Worm (Caenorhabditis elegans): ENCODE data around the gene F17E9.18.

F17E9.18 gene

ce11 chrIV:8307408-8307807, 39.5 kb downstream of the F17E9.18 start:
- no peak for TF ChIP-seq snpc-4 (tag; optimal IDR thresholded peaks at IDR 0.05)
- no peak for TF ChIP-seq sma-3 (GFP tag; optimal IDR thresholded peaks at IDR 0.05)
- TF ChIP-seq ztf-11 (tag; optimal IDR thresholded peaks at IDR 0.05) = no peak
- peak; percentile 27 for TF ChIP-seq nhr-25 (tag; optimal IDR thresholded peaks at IDR 0.05)
- TF ChIP-seq unc-62 (GFP tag; optimal IDR thresholded peaks at IDR 0.05) = no peak
- TF ChIP-seq blmp-1 (tag; optimal IDR thresholded peaks at IDR 0.05; ENCODE audit: insufficient read depth) = no peak
- no peak for TF ChIP-seq nhr-12 (tag; optimal IDR thresholded peaks at IDR 0.05)
- TF ChIP-seq mbf-1 (tag; optimal IDR thresholded peaks at IDR 0.05) = no peak
- no peak for TF ChIP-seq elt-3 (tag; optimal IDR thresholded peaks at IDR 0.05)

ce11 chrIV:8303668-8304067, 43.3 kb downstream of the F17E9.18 start, which contains the start of gene vha-5:
Gene vha-5, plus strand, starts transcription at chrIV:8303968.
- no peak for TF ChIP-seq ama-1 (optimal IDR thresholded peaks at IDR 0.05)
- TF ChIP-seq crh-2 (tag; optimal IDR thresholded peaks at IDR 0.05) = no peak
- TF ChIP-seq unc-39 (tag; optimal IDR thresholded peaks at IDR 0.05) = no peak
- TF ChIP-seq fos-1 (tag; optimal IDR thresholded peaks at IDR 0.05) = no peak
- no peak for TF ChIP-seq elt-1 (tag; optimal IDR thresholded peaks at IDR 0.05)
- no peak for TF ChIP-seq R02D3.7 (tag; optimal IDR thresholded peaks at IDR 0.05)
- TF ChIP-seq nhr-77 (tag; optimal IDR thresholded peaks at IDR 0.05) = no peak
- no peak for TF ChIP-seq zag-1 (tag; optimal IDR thresholded peaks at IDR 0.05)
- TF ChIP-seq egl-27 (tag; optimal IDR thresholded peaks at IDR 0.05) = no peak
- no peak for TF ChIP-seq alr-1 (tag; optimal IDR thresholded peaks at IDR 0.05)
- no peak for TF ChIP-seq sem-4 (tag; optimal IDR thresholded peaks at IDR 0.05)

- TF ChIP-seq blmp-1 (tag; optimal IDR thresholded peaks at IDR 0.05; ENCODE audit: insufficient read depth) (peak; percentile 62), nhr-25 (tag; optimal IDR thresholded peaks at IDR 0.05) (peak; percentile 56), mdl-1 (tag; optimal IDR thresholded peaks at IDR 0.05) (no peak)
These were observed 44.2 kb downstream of the F17E9.18 start for ce11 chrIV:8302648-8303161.

- no peak for TF ChIP-seq sma-9 (GFP tag; optimal IDR thresholded peaks at IDR 0.05)
- no peak for TF ChIP-seq sma-9 (tag; optimal IDR thresholded peaks at IDR 0.05)
- TF ChIP-seq ceh-82 (tag; optimal IDR thresholded peaks at IDR 0.05) = no peak
- TF ChIP-seq C34F6.9 (tag; optimal IDR thresholded peaks at IDR 0.05) = no peak
- TF ChIP-seq aly-2 (tag; optimal IDR thresholded peaks at IDR 0.05) = no peak
- TF ChIP-seq peb-1 (tag; optimal IDR thresholded peaks at IDR 0.05) = peak; percentile 23
- no peak for TF ChIP-seq nhr-77 (tag; optimal IDR thresholded peaks at IDR 0.05)
- no peak for TF ChIP-seq mdl-1 (tag; optimal IDR thresholded peaks at IDR 0.05)
- no peak for TF ChIP-seq egl-27 (tag; optimal IDR thresholded peaks at IDR 0.05)
- TF ChIP-seq nhr-25 (tag; optimal IDR thresholded peaks at IDR 0.05) = peak; percentile 48
- no peak for TF ChIP-seq ztf-4 (tag; optimal IDR thresholded peaks at IDR 0.05)
- no peak for TF ChIP-seq blmp-1 (tag; optimal IDR thresholded peaks at IDR 0.05; ENCODE audit: insufficient read depth)
- TF ChIP-seq nhr-23 (tag; optimal IDR thresholded peaks at IDR 0.05) = no peak
- TF ChIP-seq R02D3.7 (tag; optimal IDR thresholded peaks at IDR 0.05) = no peak
- TF ChIP-seq lin-13 (GFP tag; optimal IDR thresholded peaks at IDR 0.05) = no peak
- TF ChIP-seq lin-39 (tag; optimal IDR thresholded peaks at IDR 0.05) = no peak
- TF ChIP-seq Y55F3AM.14 (GFP tag; optimal IDR thresholded peaks at IDR 0.05) = no peak
- no peak for TF ChIP-seq elt-1 (tag; optimal IDR thresholded peaks at IDR 0.05)
- peak; percentile 27 for TF ChIP-seq sem-4 (tag; optimal IDR thresholded peaks at IDR 0.05)
- no peak for TF ChIP-seq ceh-16 (tag; optimal IDR thresholded peaks at IDR 0.05)
- no peak for TF ChIP-seq snpc-4 (tag; optimal IDR thresholded peaks at IDR 0.05)
- TF ChIP-seq ZK546.5 (tag; optimal IDR thresholded peaks at IDR 0.05) = no peak
- peak; percentile 20 for TF ChIP-seq crh-2 (tag; optimal IDR thresholded peaks at IDR 0.05)
- peak; percentile 59 for TF ChIP-seq nhr-21 (tag; optimal IDR thresholded peaks at IDR 0.05)
- TF ChIP-seq nhr-12 (tag; optimal IDR thresholded peaks at IDR 0.05) = no peak
- TF ChIP-seq ztf-11 (tag; optimal IDR thresholded peaks at IDR 0.05) = no peak
- no peak for TF ChIP-seq unc-39 (tag; optimal IDR thresholded peaks at IDR 0.05)
- TF ChIP-seq nhr-6 (tag; optimal IDR thresholded peaks at IDR 0.05) = no peak
- no peak for TF ChIP-seq lin-11 (tag; optimal IDR thresholded peaks at IDR 0.05)
- TF ChIP-seq nhr-129 (tag; optimal IDR thresholded peaks at IDR 0.05) = peak; percentile 17
- no peak for TF ChIP-seq mab-5 (tag; optimal IDR thresholded peaks at IDR 0.05)
- no peak for TF ChIP-seq nhr-11 (tag; optimal IDR thresholded peaks at IDR 0.05)
- TF ChIP-seq unc-62 (GFP tag; optimal IDR thresholded peaks at IDR 0.05) = no peak
- no peak for TF ChIP-seq F13H6.1 (tag; optimal IDR thresholded peaks at IDR 0.05)
- TF ChIP-seq fos-1 (tag; optimal IDR thresholded peaks at IDR 0.05) = peak; percentile 46
- no peak for TF ChIP-seq unc-55 (GFP tag; optimal IDR thresholded peaks at IDR 0.05)
- TF ChIP-seq nhr-10 (tag; optimal IDR thresholded peaks at IDR 0.05) = no peak
- no peak for TF ChIP-seq mbf-1 (tag; optimal IDR thresholded peaks at IDR 0.05)
- TF ChIP-seq nhr-237 (tag; optimal IDR thresholded peaks at IDR 0.05) = no peak
- no peak for TF ChIP-seq lsy-2 (tag; optimal IDR thresholded peaks at IDR 0.05)
- TF ChIP-seq ama-1 (optimal IDR thresholded peaks at IDR 0.05) = no peak
- no peak for TF ChIP-seq zag-1 (tag; optimal IDR thresholded peaks at IDR 0.05)
- TF ChIP-seq gmeb-1 (tag; optimal IDR thresholded peaks at IDR 0.05) = no peak
These were observed 45.0 kb downstream of the F17E9.18 start for ce11 chrIV:8301925-8302324.

All from whole organism, L2 larva.